Fruit fly (Drosophila melanogaster) whole organism, embryonic: ENCODE measurements around the gene Atg5.

ENCODE experiments used
- BEAF-32 ChIP-seq: fragments of 200-800 bp; sonication (Bioruptor generic); optimal IDR thresholded peaks from 3 replicates; lab custom pipeline; 2017; ENCODE audit warnings: missing biosample characterization, missing genetic modification characterization, mild to moderate bottlenecking, moderate library complexity, missing genetic modification reagents
- CG11085 ChIP-seq: fragments of 200-800 bp; sonication (Bioruptor generic); IDR thresholded peaks from 2 replicates; pipeline ENCODE4 v1.3.6; 2022; ENCODE audit warnings: missing biosample characterization, missing genetic modification characterization
- CG11093 ChIP-seq: fragments of 200-800 bp; sonication (Bioruptor generic); IDR thresholded peaks from 3 replicates; pipeline ENCODE4 v1.3.6; 2022; ENCODE audit warnings: missing biosample characterization, missing genetic modification characterization
- CG11560 ChIP-seq: fragments of 200-800 bp; sonication (Bioruptor generic); IDR thresholded peaks from 3 replicates; pipeline ENCODE4 v1.3.6; 2022; ENCODE audit warnings: missing biosample characterization, missing genetic modification characterization
- CG15073 ChIP-seq: fragments of 200-800 bp; sonication (Bioruptor generic); optimal IDR thresholded peaks from 2 replicates; lab custom pipeline; 2016; ENCODE audit warnings: missing biosample characterization, missing genetic modification characterization
- CG1603 ChIP-seq: fragments of 200-800 bp; sonication (Bioruptor generic); optimal IDR thresholded peaks from 2 replicates; lab custom pipeline; 2019; ENCODE audit warnings: missing biosample characterization, mild to moderate bottlenecking, missing genetic modification characterization, moderate library complexity
- CG17328 ChIP-seq: fragments of 200-800 bp; sonication (Bioruptor generic); IDR thresholded peaks from 2 replicates; pipeline ENCODE4 v1.3.6; 2022; ENCODE audit warnings: missing biosample characterization, missing genetic modification characterization
- CG17612 ChIP-seq: fragments of 200-800 bp; sonication (Bioruptor generic); IDR thresholded peaks from 2 replicates; pipeline ENCODE4 v1.3.6; 2022; ENCODE audit warnings: missing biosample characterization, missing genetic modification characterization
- CG18262 ChIP-seq: fragments of 200-800 bp; optimal IDR thresholded peaks from 3 replicates; lab custom pipeline; 2019; ENCODE audit warnings: missing biosample characterization, mild to moderate bottlenecking, missing genetic modification characterization, moderate library complexity
- CG4820 ChIP-seq: fragments of 200-800 bp; sonication (Bioruptor generic); optimal IDR thresholded peaks from 3 replicates; lab custom pipeline; 2016; ENCODE audit warnings: missing biosample characterization, missing genetic modification characterization
- CG4854 ChIP-seq: fragments of 200-800 bp; sonication (Bioruptor generic); optimal IDR thresholded peaks from 2 replicates; lab custom pipeline; 2016; ENCODE audit warnings: missing biosample characterization, missing genetic modification characterization, inconsistent platforms
- CG6254 ChIP-seq: fragments of 200-800 bp; sonication (Bioruptor generic); optimal IDR thresholded peaks from 3 replicates; lab custom pipeline; 2017; ENCODE audit warnings: mild to moderate bottlenecking, missing biosample characterization, missing genetic modification reagents, missing genetic modification characterization
- CG9215 ChIP-seq: fragments of 200-800 bp; sonication (Bioruptor generic); IDR thresholded peaks from 2 replicates; pipeline ENCODE4 v1.3.6; 2022; ENCODE audit warnings: missing biosample characterization, missing genetic modification characterization
- Deaf1 ChIP-seq: fragments of 200-800 bp; optimal IDR thresholded peaks from 3 replicates; lab custom pipeline; 2019; ENCODE audit warnings: missing biosample characterization, mild to moderate bottlenecking, missing genetic modification characterization, moderate library complexity
- Dll ChIP-seq: fragments of 200-800 bp; sonication (Bioruptor generic); IDR thresholded peaks from 4 replicates; pipeline ENCODE4 v1.3.6; 2022; ENCODE audit warnings: missing biosample characterization, missing genetic modification characterization; ENCODE audit not compliant: partially characterized antibody
- Dref ChIP-seq: fragments of 200-800 bp; sonication (Bioruptor generic); IDR thresholded peaks from 2 replicates; pipeline ENCODE4 v1.3.6; 2022; ENCODE audit warnings: missing biosample characterization, missing genetic modification characterization
- Ets97D ChIP-seq: fragments of 200-800 bp; sonication (Bioruptor generic); optimal IDR thresholded peaks from 3 replicates; lab custom pipeline; 2016; ENCODE audit warnings: missing biosample characterization, missing genetic modification characterization
- Hmr ChIP-seq: fragments of 200-800 bp; sonication (Bioruptor generic); optimal IDR thresholded peaks from 3 replicates; lab custom pipeline; 2017; ENCODE audit warnings: mild to moderate bottlenecking, missing biosample characterization, missing genetic modification reagents, missing genetic modification characterization
- Hr39 ChIP-seq: fragments of >200 bp; optimal IDR thresholded peaks from 2 replicates; lab custom pipeline; 2017
- NFAT ChIP-seq: fragments of 200-800 bp; sonication (Bioruptor generic); IDR thresholded peaks from 2 replicates; pipeline ENCODE4 v1.3.6; 2022; ENCODE audit warnings: missing biosample characterization, missing genetic modification characterization
- Neu2 ChIP-seq: fragments of 200-800 bp; sonication (Bioruptor generic); optimal IDR thresholded peaks from 3 replicates; lab custom pipeline; 2016; ENCODE audit warnings: missing biosample characterization, missing genetic modification characterization, borderline replicate concordance
- Optix ChIP-seq: fragments of 200-800 bp; sonication (Bioruptor generic); IDR thresholded peaks from 3 replicates; pipeline ENCODE4 v1.3.6; 2022; ENCODE audit warnings: missing biosample characterization, missing genetic modification characterization
- Rfx ChIP-seq: fragments of 200-800 bp; sonication (Bioruptor generic); IDR thresholded peaks from 2 replicates; pipeline ENCODE4 v1.3.6; 2022; ENCODE audit warnings: missing biosample characterization, missing genetic modification characterization
- Sry-β ChIP-seq: fragments of 200-800 bp; sonication (Bioruptor generic); optimal IDR thresholded peaks from 2 replicates; lab custom pipeline; 2018; ENCODE audit warnings: missing biosample characterization, mild to moderate bottlenecking, missing genetic modification characterization, moderate library complexity
- YL-1 ChIP-seq: fragments of 200-800 bp; sonication (Bioruptor generic); optimal IDR thresholded peaks from 3 replicates; lab custom pipeline; 2017; ENCODE audit warnings: missing biosample characterization, mild to moderate bottlenecking, missing genetic modification characterization
- ap ChIP-seq: fragments of 200-800 bp; sonication (Bioruptor generic); IDR thresholded peaks from 2 replicates; pipeline ENCODE4 v1.3.6; 2022; ENCODE audit warnings: missing biosample characterization, missing genetic modification characterization
- ato ChIP-seq: fragments of 200-800 bp; sonication (Bioruptor generic); IDR thresholded peaks from 2 replicates; pipeline ENCODE4 v1.3.6; 2022; ENCODE audit warnings: missing biosample characterization, missing genetic modification characterization; ENCODE audit not compliant: partially characterized antibody
- bigmax ChIP-seq: fragments of 200-800 bp; sonication (Bioruptor generic); optimal IDR thresholded peaks from 2 replicates; lab custom pipeline; 2018; ENCODE audit warnings: missing biosample characterization, mild to moderate bottlenecking, missing genetic modification characterization
- bowl ChIP-seq: fragments of 200-800 bp; sonication (Bioruptor generic); IDR thresholded peaks from 2 replicates; pipeline ENCODE4 v1.3.6; 2022; ENCODE audit warnings: missing biosample characterization, missing genetic modification characterization
- br ChIP-seq: fragments of >200 bp; optimal IDR thresholded peaks from 2 replicates; lab custom pipeline; 2017
- bsh ChIP-seq, 2 experiments: fragments of 200-800 bp; sonication (Bioruptor generic); optimal IDR thresholded peaks; 2 replicates each; lab custom pipeline; 2017 to 2018; ENCODE audit warnings: mild to moderate bottlenecking in 2 of 2, missing biosample characterization in 2 of 2, missing genetic modification characterization in 2 of 2, moderate library complexity in 1 of 2
- da ChIP-seq: fragments of 200-800 bp; sonication (Bioruptor generic); optimal IDR thresholded peaks from 2 replicates; lab custom pipeline; 2016; ENCODE audit warnings: missing biosample characterization, missing genetic modification characterization
- disco-r ChIP-seq: fragments of 200-800 bp; sonication (Bioruptor generic); optimal IDR thresholded peaks from 2 replicates; lab custom pipeline; 2016; ENCODE audit warnings: missing biosample characterization, missing genetic modification characterization
- dysf ChIP-seq: fragments of 200-800 bp; sonication (Bioruptor generic); IDR thresholded peaks from 3 replicates; pipeline ENCODE4 v1.3.6; 2022; ENCODE audit warnings: missing biosample characterization, missing genetic modification characterization
- exex ChIP-seq: fragments of 200-800 bp; sonication (Bioruptor generic); optimal IDR thresholded peaks from 4 replicates; lab custom pipeline; 2018; ENCODE audit warnings: missing biosample characterization, mild to moderate bottlenecking, missing genetic modification characterization, moderate library complexity
- fd96Cb ChIP-seq: fragments of 200-800 bp; sonication (Bioruptor generic); optimal IDR thresholded peaks from 2 replicates; lab custom pipeline; 2018; ENCODE audit warnings: missing biosample characterization, mild to moderate bottlenecking, missing genetic modification characterization, moderate library complexity
- hth ChIP-seq: fragments of >200 bp; optimal IDR thresholded peaks from 2 replicates; lab custom pipeline; 2017; ENCODE audit warnings: inconsistent platforms
- jigr1 ChIP-seq: fragments of 200-800 bp; sonication (Bioruptor generic); IDR thresholded peaks from 3 replicates; pipeline ENCODE4 v1.3.6; 2022; ENCODE audit warnings: missing biosample characterization, missing genetic modification characterization
- nerfin-2 ChIP-seq: fragments of 200-800 bp; sonication (Bioruptor generic); IDR thresholded peaks from 2 replicates; pipeline ENCODE4 v1.3.6; 2022; ENCODE audit warnings: missing biosample characterization, missing genetic modification characterization; ENCODE audit not compliant: partially characterized antibody
- oc ChIP-seq: fragments of 200-800 bp; sonication (Bioruptor generic); optimal IDR thresholded peaks from 2 replicates; lab custom pipeline; 2018; ENCODE audit warnings: missing biosample characterization, mild to moderate bottlenecking, missing genetic modification characterization, moderate library complexity
- psq ChIP-seq: fragments of 200-800 bp; sonication (Bioruptor generic); optimal IDR thresholded peaks from 2 replicates; lab custom pipeline; 2017; ENCODE audit warnings: missing biosample characterization, missing genetic modification characterization
- schlank ChIP-seq: fragments of 200-800 bp; sonication (Bioruptor generic); optimal IDR thresholded peaks from 2 replicates; lab custom pipeline; 2018; ENCODE audit warnings: missing biosample characterization, mild to moderate bottlenecking, missing genetic modification characterization
- seq ChIP-seq: fragments of 200-800 bp; sonication (Bioruptor generic); IDR thresholded peaks from 2 replicates; pipeline ENCODE4 v1.3.6; 2022; ENCODE audit warnings: missing biosample characterization, missing genetic modification characterization
- sim ChIP-seq: fragments of 200-800 bp; sonication (Bioruptor generic); IDR thresholded peaks from 2 replicates; pipeline ENCODE4 v1.3.6; 2022; ENCODE audit warnings: missing biosample characterization, missing genetic modification characterization
- sima ChIP-seq: fragments of 200-800 bp; sonication (Bioruptor generic); optimal IDR thresholded peaks from 2 replicates; lab custom pipeline; 2016; ENCODE audit warnings: missing biosample characterization, missing genetic modification characterization
- tna ChIP-seq: fragments of 200-800 bp; sonication (Bioruptor generic); IDR thresholded peaks from 2 replicates; pipeline ENCODE4 v1.3.6; 2022; ENCODE audit warnings: missing biosample characterization, missing genetic modification characterization; ENCODE audit not compliant: partially characterized antibody
- trem ChIP-seq: fragments of 200-800 bp; optimal IDR thresholded peaks from 3 replicates; lab custom pipeline; 2019; ENCODE audit warnings: missing biosample characterization, mild to moderate bottlenecking, missing genetic modification characterization, moderate library complexity
- usp ChIP-seq: fragments of >200 bp; optimal IDR thresholded peaks from 2 replicates; lab custom pipeline; 2017; ENCODE audit warnings: missing biosample characterization, missing genetic modification characterization
- vvl ChIP-seq: fragments of 200-800 bp; sonication (Bioruptor generic); IDR thresholded peaks from 2 replicates; pipeline ENCODE4 v1.3.6; 2022; ENCODE audit warnings: missing biosample characterization, missing genetic modification characterization
- yki ChIP-seq: fragments of >200 bp; optimal IDR thresholded peaks from 3 replicates; lab custom pipeline; 2018

The Atg5 gene

DNA sequence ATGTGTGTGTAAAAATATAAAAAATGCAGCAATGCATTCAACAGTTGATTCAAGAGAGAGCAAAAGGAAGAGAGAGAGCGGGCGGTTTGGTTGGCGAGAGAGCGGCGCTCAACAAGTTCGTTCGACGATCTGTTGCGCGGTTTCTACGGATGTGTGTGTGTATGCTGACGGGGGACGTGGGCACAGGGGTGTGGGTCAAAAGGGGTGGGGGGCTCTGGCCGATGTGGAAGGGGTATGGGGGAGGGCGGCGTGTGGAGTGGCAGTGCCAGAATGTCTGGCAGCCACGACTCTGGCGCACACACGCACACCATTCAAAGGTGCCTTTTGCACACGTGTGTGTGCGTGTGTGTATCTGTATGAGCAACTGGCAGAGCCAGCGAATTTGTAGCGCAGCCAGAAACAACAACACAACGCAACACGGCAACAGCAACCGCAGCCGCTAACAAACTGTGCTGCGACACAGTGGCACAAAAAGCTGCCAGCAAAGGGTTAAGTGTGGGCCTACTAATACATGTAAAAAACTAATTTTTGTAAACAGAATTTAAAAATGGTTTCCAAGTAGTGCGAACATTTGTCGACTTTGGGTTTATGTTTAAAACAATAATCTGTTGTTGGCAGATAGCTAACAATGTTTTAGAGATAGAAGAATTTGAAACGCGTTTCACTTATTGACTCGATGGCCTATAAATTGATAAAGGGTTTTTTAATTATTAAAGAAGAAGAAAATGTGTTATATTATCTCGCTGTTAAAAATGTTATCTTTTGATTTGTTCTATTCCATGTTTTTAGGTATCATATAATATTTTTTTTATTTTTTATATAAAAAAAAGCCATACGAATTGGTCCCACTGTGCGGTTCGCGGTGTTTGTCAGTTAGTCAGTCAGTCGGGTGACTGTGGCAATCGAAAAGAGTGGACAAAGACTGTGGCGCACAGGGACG lies 16.8 kb downstream of the Atg5 start (continued):
- no peak for TF ChIP-seq sima (GFP tag; lab: Kevin White, UChicago)
- TF ChIP-seq bowl (GFP tag; lab: Robert Waterston, UW), result no peak; the same call in 1 of the 2 replicates
- no peak for TF ChIP-seq br
- peak; percentile 75 for TF ChIP-seq YL-1 (GFP tag; lab: Kevin White, UChicago)
- TF ChIP-seq jigr1 (GFP tag; lab: Robert Waterston, UW), result peak; percentile 80; the same call in 2 of the 3 replicates
- peak; percentile 63; the same call in 1 of the 2 replicates for TF ChIP-seq CG17328 (GFP tag; lab: Robert Waterston, UW)
- TF ChIP-seq CG11093, result peak; percentile 80
- peak; percentile 12 for TF ChIP-seq da (GFP tag; lab: Kevin White, UChicago)
- TF ChIP-seq vvl (GFP tag; lab: Robert Waterston, UW), result peak; percentile 43
- TF ChIP-seq usp (GFP tag; lab: Kevin White, UChicago), result no peak
- TF ChIP-seq sim (GFP tag; lab: Robert Waterston, UW), result peak; percentile 42; the same call in 1 of the 2 replicates
- TF ChIP-seq Neu2, result peak; percentile 46
- peak; percentile 53 for TF ChIP-seq ap (GFP tag; lab: Robert Waterston, UW)
- TF ChIP-seq CG11560 (tag; lab: Robert Waterston, UW), result peak; percentile 63; the same call in 1 of the 3 replicates
- peak; percentile 89 for TF ChIP-seq CG6254 (GFP tag; lab: Kevin White, UChicago)
- TF ChIP-seq fd96Cb (tag; lab: Kevin White, UChicago), result peak; percentile 97
- peak; percentile 73 for TF ChIP-seq disco-r (GFP tag; lab: Kevin White, UChicago)
- TF ChIP-seq yki (lab: Kevin White, UChicago), result peak; percentile 86
- TF ChIP-seq Rfx, result peak; percentile 75
- TF ChIP-seq CG4854 (GFP tag; lab: Kevin White, UChicago), result peak; percentile 79
- no peak for TF ChIP-seq BEAF-32 (GFP tag; lab: Kevin White, UChicago)
- no peak for TF ChIP-seq hth (lab: Kevin White, UChicago)
- peak; percentile 48 for TF ChIP-seq exex (tag; lab: Kevin White, UChicago)
- peak; percentile 70 for TF ChIP-seq oc (tag; lab: Kevin White, UChicago)
- TF ChIP-seq Deaf1 (tag; lab: Kevin White, UChicago), result peak; percentile 24
- no peak for TF ChIP-seq nerfin-2
- peak; percentile 68 for TF ChIP-seq CG15073
- TF ChIP-seq bigmax (GFP tag; lab: Kevin White, UChicago), result no peak
- TF ChIP-seq CG18262 (tag; lab: Kevin White, UChicago), result peak; percentile 99
- peak; percentile 56; the same call in 2 of the 3 replicates for TF ChIP-seq Optix
- TF ChIP-seq Hmr (GFP tag; lab: Kevin White, UChicago), result peak; percentile 89
- TF ChIP-seq CG11085 (GFP tag; lab: Robert Waterston, UW), result no peak; the same call in 1 of the 2 replicates
- TF ChIP-seq Hr39 (lab: Kevin White, UChicago), result no peak
- peak; percentile 71 for TF ChIP-seq CG1603
- peak; percentile 19 for TF ChIP-seq psq (GFP tag; lab: Kevin White, UChicago)
- peak; percentile 90 for TF ChIP-seq trem (tag; lab: Kevin White, UChicago)
- TF ChIP-seq Ets97D, result peak; percentile 42
- TF ChIP-seq schlank (tag; lab: Kevin White, UChicago), result peak; percentile 34
- peak; percentile 77 for TF ChIP-seq CG9215 (GFP tag; lab: Robert Waterston, UW)
- TF ChIP-seq Dll, result no peak
- no peak for TF ChIP-seq ato (GFP tag; lab: Robert Waterston, UW)
- TF ChIP-seq NFAT (GFP tag; lab: Robert Waterston, UW), result peak; percentile 39
- TF ChIP-seq bsh (GFP tag; optimal IDR thresholded peaks at IDR 0.05; lab: Kevin White, UChicago), result peak; percentile 90 to 92
- no peak for TF ChIP-seq Dref
- peak; percentile 93 for TF ChIP-seq CG4820 (GFP tag; lab: Kevin White, UChicago)
- peak; percentile 67; the same call in 1 of the 2 replicates for TF ChIP-seq seq
- 0 out of 2 replicates have a peak, but pooled peaks have one; percentile 34 for TF ChIP-seq CG17612 (GFP tag; lab: Robert Waterston, UW)
- peak; percentile 67 for TF ChIP-seq Sry-β (GFP tag; lab: Kevin White, UChicago)
- no peak for TF ChIP-seq tna (GFP tag; lab: Robert Waterston, UW)
- peak; percentile 87 for TF ChIP-seq dysf (GFP tag; lab: Robert Waterston, UW)
